Fruit fly (Drosophila melanogaster) whole organism, embryonic: Measurements from ENCODE around the gene CG10576.

Experiments
- Bdp1 ChIP-seq: fragments of 200-800 bp; sonication (Bioruptor generic); optimal IDR thresholded peaks from 3 replicates; lab custom pipeline; 2016; ENCODE audit warnings: missing biosample characterization, missing genetic modification characterization
- CG1024 ChIP-seq: fragments of 200-800 bp; sonication (Bioruptor generic); IDR thresholded peaks from 2 replicates; pipeline ENCODE4 v1.3.6; 2022; ENCODE audit warnings: missing biosample characterization, missing genetic modification characterization
- CG10431 ChIP-seq: fragments of 200-800 bp; sonication (Bioruptor generic); optimal IDR thresholded peaks from 3 replicates; lab custom pipeline; 2018; ENCODE audit warnings: missing biosample characterization, mild to moderate bottlenecking, missing genetic modification characterization
- CG10959 ChIP-seq: fragments of 200-800 bp; sonication (Bioruptor generic); IDR thresholded peaks from 2 replicates; pipeline ENCODE4 v1.3.6; 2022; ENCODE audit warnings: missing biosample characterization, missing genetic modification characterization
- CG12236 ChIP-seq: fragments of 200-800 bp; sonication (Bioruptor generic); optimal IDR thresholded peaks from 2 replicates; lab custom pipeline; 2016; ENCODE audit warnings: missing biosample characterization, missing genetic modification characterization
- CG1233 ChIP-seq: fragments of 200-800 bp; sonication (Bioruptor generic); optimal IDR thresholded peaks from 4 replicates; lab custom pipeline; 2018; ENCODE audit warnings: missing biosample characterization, mild to moderate bottlenecking, missing genetic modification characterization
- CG13123 ChIP-seq: fragments of 200-800 bp; sonication (Bioruptor generic); optimal IDR thresholded peaks from 2 replicates; lab custom pipeline; 2016; ENCODE audit warnings: missing biosample characterization, missing genetic modification characterization
- CG15011 ChIP-seq: fragments of 200-800 bp; sonication (Bioruptor generic); optimal IDR thresholded peaks from 3 replicates; lab custom pipeline; 2018; ENCODE audit warnings: missing biosample characterization, mild to moderate bottlenecking, missing genetic modification characterization
- CG1602 ChIP-seq: fragments of 200-800 bp; sonication (Bioruptor generic); optimal IDR thresholded peaks from 3 replicates; lab custom pipeline; 2016; ENCODE audit warnings: missing biosample characterization, missing genetic modification characterization
- CG16815 ChIP-seq: fragments of 200-800 bp; sonication (Bioruptor generic); optimal IDR thresholded peaks from 3 replicates; lab custom pipeline; 2017; ENCODE audit warnings: missing biosample characterization, mild to moderate bottlenecking, missing genetic modification characterization
- CG17186 ChIP-seq: fragments of 200-800 bp; sonication (Bioruptor generic); optimal IDR thresholded peaks from 3 replicates; lab custom pipeline; 2017; ENCODE audit warnings: missing biosample characterization, missing genetic modification reagents, missing genetic modification characterization
- CG17328 ChIP-seq: fragments of 200-800 bp; sonication (Bioruptor generic); IDR thresholded peaks from 2 replicates; pipeline ENCODE4 v1.3.6; 2022; ENCODE audit warnings: missing biosample characterization, missing genetic modification characterization
- CG17361 ChIP-seq: fragments of 200-800 bp; sonication (Bioruptor generic); IDR thresholded peaks from 3 replicates; pipeline ENCODE4 v1.3.6; 2022; ENCODE audit warnings: missing biosample characterization, missing genetic modification characterization
- CG2120 ChIP-seq: fragments of 200-800 bp; sonication (Bioruptor generic); optimal IDR thresholded peaks from 3 replicates; lab custom pipeline; 2016; ENCODE audit warnings: missing biosample characterization, missing genetic modification characterization
- CG3065 ChIP-seq: fragments of 200-800 bp; sonication (Bioruptor generic); optimal IDR thresholded peaks from 2 replicates; lab custom pipeline; 2016; ENCODE audit warnings: missing biosample characterization, missing genetic modification characterization
- CG33557 ChIP-seq: fragments of 200-800 bp; sonication (Bioruptor generic); optimal IDR thresholded peaks from 2 replicates; lab custom pipeline; 2019; ENCODE audit warnings: missing biosample characterization, mild to moderate bottlenecking, missing genetic modification characterization, moderate library complexity
- CG34422 ChIP-seq: fragments of 200-800 bp; sonication (Bioruptor generic); IDR thresholded peaks from 3 replicates; pipeline ENCODE4 v1.3.6; 2022; ENCODE audit warnings: missing biosample characterization, missing genetic modification characterization
- CG4730 ChIP-seq: fragments of 200-800 bp; sonication (Bioruptor generic); IDR thresholded peaks from 2 replicates; pipeline ENCODE4 v1.3.6; 2022; ENCODE audit warnings: missing biosample characterization, missing genetic modification characterization
- CG5180 ChIP-seq: fragments of 200-800 bp; sonication (Bioruptor generic); optimal IDR thresholded peaks from 3 replicates; lab custom pipeline; 2017; ENCODE audit warnings: missing biosample characterization, missing genetic modification characterization, mild to moderate bottlenecking, moderate library complexity, missing genetic modification reagents
- CG7271 ChIP-seq: fragments of 200-800 bp; sonication (Bioruptor generic); optimal IDR thresholded peaks from 2 replicates; lab custom pipeline; 2018; ENCODE audit warnings: missing biosample characterization, mild to moderate bottlenecking, missing genetic modification characterization, moderate library complexity
- CG7963 ChIP-seq: fragments of 200-800 bp; sonication (Bioruptor generic); IDR thresholded peaks from 3 replicates; pipeline ENCODE4 v1.3.6; 2022; ENCODE audit warnings: missing biosample characterization, missing genetic modification characterization; ENCODE audit not compliant: partially characterized antibody
- CG8388 ChIP-seq: fragments of 200-800 bp; sonication (Bioruptor generic); optimal IDR thresholded peaks from 2 replicates; lab custom pipeline; 2019; ENCODE audit warnings: missing biosample characterization, mild to moderate bottlenecking, missing genetic modification characterization, moderate library complexity
- CG8478 ChIP-seq: fragments of >200 bp; optimal IDR thresholded peaks from 2 replicates; lab custom pipeline; 2018
- CG8765 ChIP-seq: fragments of 200-800 bp; sonication (Bioruptor generic); IDR thresholded peaks from 2 replicates; pipeline ENCODE4 v1.3.6; 2022; ENCODE audit warnings: missing biosample characterization, missing genetic modification characterization
- CG9215 ChIP-seq: fragments of 200-800 bp; sonication (Bioruptor generic); IDR thresholded peaks from 2 replicates; pipeline ENCODE4 v1.3.6; 2022; ENCODE audit warnings: missing biosample characterization, missing genetic modification characterization
- CG9437 ChIP-seq: fragments of 200-800 bp; sonication (Bioruptor generic); optimal IDR thresholded peaks from 2 replicates; lab custom pipeline; 2018; ENCODE audit warnings: missing biosample characterization, mild to moderate bottlenecking, missing genetic modification characterization
- CG9817 ChIP-seq: fragments of 200-800 bp; sonication (Bioruptor generic); optimal IDR thresholded peaks from 2 replicates; lab custom pipeline; 2018; ENCODE audit warnings: missing biosample characterization, mild to moderate bottlenecking, missing genetic modification characterization, moderate library complexity
- CTCF ChIP-seq: fragments of 200-800 bp; sonication (Bioruptor generic); optimal IDR thresholded peaks from 2 replicates; lab custom pipeline; 2017; ENCODE audit warnings: missing biosample characterization, mild to moderate bottlenecking, missing genetic modification characterization, moderate library complexity
- Chrac-16 ChIP-seq: fragments of 200-800 bp; sonication (Bioruptor generic); optimal IDR thresholded peaks from 3 replicates; lab custom pipeline; 2016; ENCODE audit warnings: missing biosample characterization, missing genetic modification characterization
- Elba2 ChIP-seq: fragments of 200-800 bp; sonication (Bioruptor generic); optimal IDR thresholded peaks from 3 replicates; lab custom pipeline; 2016; ENCODE audit warnings: missing biosample characterization, missing genetic modification characterization
- Hmx ChIP-seq: fragments of 200-800 bp; sonication (Bioruptor generic); optimal IDR thresholded peaks from 2 replicates; lab custom pipeline; 2016; ENCODE audit warnings: missing biosample characterization, missing genetic modification characterization
- Hr39 ChIP-seq: fragments of >200 bp; optimal IDR thresholded peaks from 2 replicates; lab custom pipeline; 2017
- Max ChIP-seq: fragments of 200-800 bp; sonication (Bioruptor generic); optimal IDR thresholded peaks from 2 replicates; lab custom pipeline; 2016; ENCODE audit warnings: missing biosample characterization, mild to moderate bottlenecking, missing genetic modification characterization
- Opbp ChIP-seq: fragments of 200-800 bp; sonication (Bioruptor generic); IDR thresholded peaks from 3 replicates; pipeline ENCODE4 v1.3.6; 2022; ENCODE audit warnings: missing biosample characterization, missing genetic modification characterization; ENCODE audit not compliant: partially characterized antibody
- Tbp ChIP-seq: fragments of >200 bp; optimal IDR thresholded peaks from 2 replicates; lab custom pipeline; 2018; ENCODE audit warnings: missing biosample characterization, missing genetic modification characterization
- az2 ChIP-seq: fragments of 200-800 bp; sonication (Bioruptor generic); optimal IDR thresholded peaks from 3 replicates; lab custom pipeline; 2016; ENCODE audit warnings: missing biosample characterization, missing genetic modification characterization
- bowl ChIP-seq: fragments of 200-800 bp; sonication (Bioruptor generic); IDR thresholded peaks from 2 replicates; pipeline ENCODE4 v1.3.6; 2022; ENCODE audit warnings: missing biosample characterization, missing genetic modification characterization
- cato ChIP-seq: fragments of 200-800 bp; sonication (Bioruptor generic); optimal IDR thresholded peaks from 2 replicates; lab custom pipeline; 2016; ENCODE audit warnings: missing biosample characterization, missing genetic modification characterization, borderline replicate concordance
- chm ChIP-seq: fragments of 200-800 bp; sonication (Bioruptor generic); IDR thresholded peaks from 2 replicates; pipeline ENCODE4 v1.3.6; 2022; ENCODE audit warnings: missing biosample characterization, missing genetic modification characterization
- eve ChIP-seq, 2 experiments: fragments of >200 bp; optimal IDR thresholded peaks; 2 replicates each; lab custom pipeline; 2017; ENCODE audit warnings: missing biosample characterization in 2 of 2, missing genetic modification characterization in 2 of 2
- ewg ChIP-seq: fragments of 200-800 bp; sonication (Bioruptor generic); optimal IDR thresholded peaks from 3 replicates; lab custom pipeline; 2017; ENCODE audit warnings: mild to moderate bottlenecking, missing biosample characterization, missing genetic modification reagents, missing genetic modification characterization
- fd96Cb ChIP-seq: fragments of 200-800 bp; sonication (Bioruptor generic); optimal IDR thresholded peaks from 2 replicates; lab custom pipeline; 2018; ENCODE audit warnings: missing biosample characterization, mild to moderate bottlenecking, missing genetic modification characterization, moderate library complexity
- fu2 ChIP-seq: fragments of 200-800 bp; sonication (Bioruptor generic); optimal IDR thresholded peaks from 2 replicates; lab custom pipeline; 2016; ENCODE audit warnings: missing biosample characterization, missing genetic modification characterization
- gro ChIP-seq: fragments of 200-800 bp; sonication (Bioruptor generic); optimal IDR thresholded peaks from 2 replicates; lab custom pipeline; 2016; ENCODE audit warnings: missing biosample characterization, missing genetic modification characterization
- h ChIP-seq: fragments of >200 bp; optimal IDR thresholded peaks from 2 replicates; lab custom pipeline; 2017
- maf-S ChIP-seq: fragments of 200-800 bp; sonication (Bioruptor generic); optimal IDR thresholded peaks from 2 replicates; lab custom pipeline; 2016; ENCODE audit warnings: missing biosample characterization, missing genetic modification characterization
- mirr ChIP-seq: fragments of 200-800 bp; sonication (Bioruptor generic); optimal IDR thresholded peaks from 3 replicates; lab custom pipeline; 2018; ENCODE audit warnings: missing biosample characterization, mild to moderate bottlenecking, missing genetic modification characterization
- odd ChIP-seq: fragments of 200-800 bp; sonication (Bioruptor generic); optimal IDR thresholded peaks from 2 replicates; lab custom pipeline; 2017; ENCODE audit warnings: missing biosample characterization, mild to moderate bottlenecking, missing genetic modification characterization
- onecut ChIP-seq: fragments of 200-800 bp; sonication (Bioruptor generic); IDR thresholded peaks from 2 replicates; pipeline ENCODE4 v1.3.6; 2022; ENCODE audit warnings: missing biosample characterization, missing genetic modification characterization
- peb ChIP-seq: fragments of 200-800 bp; sonication (Bioruptor generic); IDR thresholded peaks from 2 replicates; pipeline ENCODE4 v1.3.6; 2022; ENCODE audit warnings: missing biosample characterization, missing genetic modification characterization
- ro ChIP-seq: fragments of 200-800 bp; sonication (Bioruptor generic); IDR thresholded peaks from 2 replicates; pipeline ENCODE4 v1.3.6; 2022; ENCODE audit warnings: missing biosample characterization, missing genetic modification characterization
- row ChIP-seq: fragments of 200-800 bp; sonication (Bioruptor generic); IDR thresholded peaks from 3 replicates; pipeline ENCODE4 v1.3.6; 2022; ENCODE audit warnings: missing biosample characterization, missing genetic modification characterization
- slbo ChIP-seq: fragments of 200-800 bp; sonication (Bioruptor generic); IDR thresholded peaks from 2 replicates; pipeline ENCODE4 v1.3.6; 2022; ENCODE audit warnings: missing biosample characterization, missing genetic modification characterization

Gene CG10576

dm6 chr3L:5752903-5753604 is 12.4 kb downstream of the CG10576 start, which contains the start of gene Usp47 (continued):
- peak; percentile 25; the same call in 1 of the 2 replicates for TF ChIP-seq slbo (GFP tag; lab: Robert Waterston, UW)
- TF ChIP-seq CG8478 (lab: Kevin White, UChicago), result no peak
- TF ChIP-seq CG10431 (GFP tag; lab: Kevin White, UChicago), result no peak
- no peak for TF ChIP-seq peb (GFP tag; lab: Robert Waterston, UW)
- TF ChIP-seq CG5180 (GFP tag; lab: Kevin White, UChicago), result no peak
- TF ChIP-seq CG12236 (GFP tag; lab: Kevin White, UChicago), result no peak
- no peak for TF ChIP-seq CG10959 (GFP tag; lab: Robert Waterston, UW)
- TF ChIP-seq Max (GFP tag; lab: Kevin White, UChicago), result no peak
- no peak for TF ChIP-seq Opbp (GFP tag; lab: Robert Waterston, UW)
- no peak for TF ChIP-seq bowl (GFP tag; lab: Robert Waterston, UW)
- TF ChIP-seq CG16815 (GFP tag; lab: Kevin White, UChicago), result no peak
- no peak for TF ChIP-seq onecut
- no peak for TF ChIP-seq CG1024 (GFP tag; lab: Robert Waterston, UW)
- no peak for TF ChIP-seq CG4730
- no peak for TF ChIP-seq gro (GFP tag; lab: Kevin White, UChicago)
- no peak for TF ChIP-seq mirr
- no peak for TF ChIP-seq CG9817 (tag; lab: Kevin White, UChicago)
- no peak for TF ChIP-seq Hmx (GFP tag; lab: Kevin White, UChicago)
- no peak for TF ChIP-seq CG13123 (GFP tag; lab: Kevin White, UChicago)
- no peak for TF ChIP-seq h (lab: Kevin White, UChicago)
- no peak; the same call in 2 of the 3 replicates for TF ChIP-seq row (GFP tag; lab: Robert Waterston, UW)
- no peak for TF ChIP-seq Hr39
- TF ChIP-seq Chrac-16 (GFP tag; lab: Kevin White, UChicago), result no peak
- TF ChIP-seq CG17328 (GFP tag; lab: Robert Waterston, UW), result no peak; the same call in 1 of the 2 replicates
- TF ChIP-seq CG34422, result peak; percentile 84; the same call in 2 of the 3 replicates
- no peak for TF ChIP-seq CG1602 (GFP tag; lab: Kevin White, UChicago)
- TF ChIP-seq eve (GFP tag; optimal IDR thresholded peaks at IDR 0.05; lab: Kevin White, UChicago), result no peak
- no peak for TF ChIP-seq ewg
- no peak for TF ChIP-seq CG2120 (GFP tag; lab: Kevin White, UChicago)
- no peak for TF ChIP-seq chm
- TF ChIP-seq cato, result no peak
- no peak for TF ChIP-seq CTCF (GFP tag; lab: Kevin White, UChicago)
- TF ChIP-seq CG17361 (GFP tag; lab: Robert Waterston, UW), result no peak
- TF ChIP-seq az2 (GFP tag; lab: Kevin White, UChicago), result no peak
- no peak for TF ChIP-seq ro (GFP tag; lab: Robert Waterston, UW)
- no peak for TF ChIP-seq Elba2 (GFP tag; lab: Kevin White, UChicago)
- TF ChIP-seq CG15011, result no peak
- TF ChIP-seq CG9215, result no peak
- TF ChIP-seq CG33557 (GFP tag; lab: Kevin White, UChicago), result no peak
- TF ChIP-seq CG17186 (GFP tag; lab: Kevin White, UChicago), result no peak
- TF ChIP-seq Bdp1 (GFP tag; lab: Kevin White, UChicago), result no peak
- no peak for TF ChIP-seq CG7963 (GFP tag; lab: Robert Waterston, UW)
- TF ChIP-seq CG3065 (GFP tag; lab: Kevin White, UChicago), result no peak
- no peak for TF ChIP-seq CG7271 (tag; lab: Kevin White, UChicago)
- TF ChIP-seq Tbp (GFP tag; lab: Kevin White, UChicago), result no peak
- no peak for TF ChIP-seq maf-S (GFP tag; lab: Kevin White, UChicago)
- no peak for TF ChIP-seq odd (GFP tag; lab: Kevin White, UChicago)
- no peak for TF ChIP-seq fu2 (GFP tag; lab: Kevin White, UChicago)
- no peak for TF ChIP-seq CG1233 (GFP tag; lab: Kevin White, UChicago)
- TF ChIP-seq CG8388, result no peak
- no peak for TF ChIP-seq CG9437 (GFP tag; lab: Kevin White, UChicago)
- TF ChIP-seq fd96Cb (tag; lab: Kevin White, UChicago), result no peak
- TF ChIP-seq CG8765 (GFP tag; lab: Robert Waterston, UW), result no peak
